Fruit fly (Drosophila melanogaster): ENCODE measurements around the gene rudhira.
A peak's percentile ranks its signal among the peaks of the same experiment; 100 is the strongest.

- TF ChIP-seq CG11617 (GFP tag; optimal IDR thresholded peaks at IDR 0.05) (peak; percentile 41), tj (GFP tag; optimal IDR thresholded peaks at IDR 0.05) (peak; percentile 39), CG12768 (GFP tag; optimal IDR thresholded peaks at IDR 0.05) (peak; percentile 7), cnc (optimal IDR thresholded peaks at IDR 0.05) (peak; percentile 31 to 84), toe (GFP tag; optimal IDR thresholded peaks at IDR 0.05) (peak; percentile 36), Crg-1 (GFP tag; optimal IDR thresholded peaks at IDR 0.05) (peak; percentile 61)
Observed at dm6 chrX:11886976-11887375, 70.3 kb downstream of the rudhira start, which contains the start of the genes CG10353 and SelG.
